Worm (Caenorhabditis elegans) whole organism, L4/young adult: ENCODE results near the gene Y50D4B.4.

ENCODE experiments used
- W03F9.2 ChIP-seq: fragments of 150-350 bp; optimal IDR thresholded peaks from 2 replicates; lab custom pipeline; 2014; ENCODE audit warnings: missing biosample characterization, missing genetic modification characterization
- dao-5 ChIP-seq: sonication (generic microtip); optimal IDR thresholded peaks from 2 replicates; lab custom pipeline; 2016; ENCODE audit warnings: missing genotype, missing genetic modification characterization, moderate library complexity, missing compliant biosample characterization
- him-1 ChIP-seq: sonication (generic microtip); optimal IDR thresholded peaks from 2 replicates; lab custom pipeline; 2016; ENCODE audit warnings: missing genotype, missing genetic modification reagents, missing genetic modification characterization, missing compliant biosample characterization

ce11 chrV:1112180-1112579 is 19.7 kb downstream of the Y50D4B.4 start:
- TF ChIP-seq him-1 (tag; lab: Kevin White, UChicago) (no peak), W03F9.2 (no peak), dao-5 (tag; lab: Kevin White, UChicago) (no peak)
